Fruit fly (Drosophila melanogaster): ENCODE results near the gene CG11841.

Gene CG11841

DNA sequence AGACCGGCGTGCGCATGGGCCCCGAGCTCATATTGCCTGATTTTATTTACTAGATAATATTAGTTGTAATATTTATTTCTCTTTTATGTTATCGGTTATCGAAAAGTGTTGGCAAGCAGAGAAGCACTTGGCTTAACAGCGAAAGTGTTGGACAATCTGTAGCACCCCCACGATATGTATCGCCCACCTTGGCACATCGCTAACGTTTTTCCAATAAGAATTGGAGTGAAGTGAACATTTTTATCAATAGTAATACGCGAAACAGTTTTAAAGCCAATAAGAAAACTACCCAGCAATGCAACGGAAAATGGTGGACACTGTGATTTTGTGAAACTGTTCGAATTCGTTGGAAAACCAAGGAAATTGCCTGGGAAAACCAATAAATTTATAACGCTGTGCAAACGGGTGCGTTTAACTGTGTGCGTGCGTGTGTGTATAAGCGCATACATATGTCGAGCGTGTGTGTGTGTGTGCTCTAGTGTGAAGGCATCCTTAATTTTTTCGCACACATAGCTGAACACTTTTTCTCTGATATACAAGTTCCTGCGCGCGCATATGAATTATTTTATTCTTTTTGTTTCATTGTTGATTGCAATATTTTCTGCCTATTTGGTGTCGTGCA lies 11.8 kb upstream of the CG11841 start, which contains the start of the genes Slu7 and Pkc98E (continued):
- TF ChIP-seq ATbp (GFP tag; optimal IDR thresholded peaks at IDR 0.05) (no peak), CG32767 (GFP tag; IDR thresholded peaks at IDR 0.05) (peak; percentile 10; the same call in 1 of the 2 replicates), CG5180 (GFP tag; optimal IDR thresholded peaks at IDR 0.05) (no peak), hbn (GFP tag; IDR thresholded peaks at IDR 0.05; ENCODE audit: partially characterized antibody) (peak; percentile 82), CG9876 (GFP tag; optimal IDR thresholded peaks at IDR 0.05) (peak; percentile 46), CG10979 (tag; optimal IDR thresholded peaks at IDR 0.05) (no peak), pzg (GFP tag; optimal IDR thresholded peaks at IDR 0.05) (peak; percentile 91), emc (GFP tag; optimal IDR thresholded peaks at IDR 0.05) (peak; percentile 45), Dip2 (GFP tag; IDR thresholded peaks at IDR 0.05) (no peak), CG34422 (GFP tag; IDR thresholded peaks at IDR 0.05) (peak; percentile 77; the same call in 2 of the 3 replicates), CG4820 (GFP tag; optimal IDR thresholded peaks at IDR 0.05) (no peak), CG10147 (GFP tag; optimal IDR thresholded peaks at IDR 0.05) (peak; percentile 46), HmgZ (tag; optimal IDR thresholded peaks at IDR 0.05) (peak; percentile 73), CG13775 (GFP tag; optimal IDR thresholded peaks at IDR 0.05) (peak; percentile 9), Xrp1 (GFP tag; IDR thresholded peaks at IDR 0.05) (peak; percentile 70), scrt (GFP tag; optimal IDR thresholded peaks at IDR 0.05) (peak; percentile 19), Stat92E (GFP tag; optimal IDR thresholded peaks at IDR 0.05) (peak in 1 of 3 experiments; percentile 28), CG33557 (GFP tag; optimal IDR thresholded peaks at IDR 0.05) (peak; percentile 21), bigmax (GFP tag; optimal IDR thresholded peaks at IDR 0.05) (no peak), CG10462 (GFP tag; optimal IDR thresholded peaks at IDR 0.05) (no peak), bbx (GFP tag; IDR thresholded peaks at IDR 0.05; ENCODE audit: partially characterized antibody) (peak; percentile 92), kay (GFP tag; optimal IDR thresholded peaks at IDR 0.05) (peak; percentile 17), hth (optimal IDR thresholded peaks at IDR 0.05) (no peak), GATAe (GFP tag; conservative IDR thresholded peaks at IDR 0.05) (no peak), gsb-n (tag; optimal IDR thresholded peaks at IDR 0.05) (no peak), Sin3A (optimal IDR thresholded peaks at IDR 0.05) (peak; percentile 86), CG7839 (tag; optimal IDR thresholded peaks at IDR 0.05) (peak; percentile 31), Hand (GFP tag; optimal IDR thresholded peaks at IDR 0.05) (no peak), CG13123 (GFP tag; optimal IDR thresholded peaks at IDR 0.05) (peak; percentile 29), Aef1 (GFP tag; IDR thresholded peaks at IDR 0.05) (peak; percentile 49; the same call in 2 of the 3 replicates), CG14860 (GFP tag; IDR thresholded peaks at IDR 0.05; ENCODE audit: partially characterized antibody) (peak; percentile 83), CG8924 (tag; optimal IDR thresholded peaks at IDR 0.05) (peak; percentile 46), CG1792 (GFP tag; optimal IDR thresholded peaks at IDR 0.05) (peak; percentile 48), rib (GFP tag; IDR thresholded peaks at IDR 0.05) (peak; percentile 74; the same call in 1 of the 2 replicates), CG2202 (tag; optimal IDR thresholded peaks at IDR 0.05) (peak; percentile 5), CG8388 (GFP tag; optimal IDR thresholded peaks at IDR 0.05) (no peak), BtbVII (GFP tag; optimal IDR thresholded peaks at IDR 0.05) (no peak), CG12071 (GFP tag; optimal IDR thresholded peaks at IDR 0.05) (no peak), zf30C (GFP tag; optimal IDR thresholded peaks at IDR 0.05) (no peak), CG10274 (GFP tag; optimal IDR thresholded peaks at IDR 0.05) (no peak), CG4617 (GFP tag; optimal IDR thresholded peaks at IDR 0.05; ENCODE audit: borderline replicate concordance) (peak; percentile 97), al (GFP tag; IDR thresholded peaks at IDR 0.05) (peak; percentile 48; the same call in 1 of the 2 replicates), Awh (GFP tag; IDR thresholded peaks at IDR 0.05) (no peak)
